Worm (Caenorhabditis elegans): ENCODE data around the gene K01D12.9.

Gene K01D12.9

DNA sequence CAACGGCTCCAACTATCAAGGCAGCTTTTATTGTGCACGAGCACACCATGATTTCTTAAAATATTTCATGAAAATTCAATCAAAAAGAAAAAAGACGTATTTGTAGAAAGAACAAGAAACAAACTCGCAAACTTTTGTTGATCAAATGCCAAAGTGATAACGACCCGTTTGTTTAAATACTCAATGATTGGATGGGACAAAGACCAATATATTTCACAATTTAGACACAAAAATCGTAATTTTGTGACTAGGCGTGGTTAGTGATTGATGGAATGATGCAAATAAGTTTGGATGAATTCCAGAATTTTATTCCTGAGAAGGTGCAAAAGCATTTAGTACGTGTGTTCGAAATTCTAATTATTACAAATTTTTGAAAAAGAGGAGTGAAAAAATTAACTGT, 11.2 kb upstream of the K01D12.9 start, which contains the start of gene cdr-2 (continued):
- TF ChIP-seq ztf-11 (tag; optimal IDR thresholded peaks at IDR 0.05) (no peak), efl-3 (GFP tag; optimal IDR thresholded peaks at IDR 0.05) (no peak), elt-3 (tag; optimal IDR thresholded peaks at IDR 0.05) (no peak), snpc-4 (tag; optimal IDR thresholded peaks at IDR 0.05) (no peak)

DNA sequence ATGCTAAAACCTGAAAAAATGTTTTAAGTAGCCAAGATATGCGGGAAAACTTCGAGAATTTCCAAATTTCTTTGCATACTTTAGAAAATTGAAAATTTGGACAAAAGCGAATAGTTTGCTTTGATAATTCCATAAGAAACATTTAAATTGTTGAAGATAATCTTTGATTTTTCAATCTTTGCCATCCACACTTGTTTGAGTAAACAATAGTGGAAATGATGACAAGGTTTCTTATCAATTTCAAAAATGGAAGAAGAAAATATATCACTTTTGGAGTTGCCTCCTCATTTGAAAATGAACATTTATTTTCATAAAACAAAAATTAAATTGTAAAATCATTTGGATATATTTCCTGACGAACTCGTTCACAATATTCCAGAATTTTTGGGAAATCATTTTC, 9.9 kb upstream of the K01D12.9 start:
- TF ChIP-seq sup-37 (GFP tag; optimal IDR thresholded peaks at IDR 0.05) (no peak), elt-2 (tag; optimal IDR thresholded peaks at IDR 0.05) (peak; percentile 13), C04F5.9 (tag; optimal IDR thresholded peaks at IDR 0.05) (no peak), irx-1 (tag; optimal IDR thresholded peaks at IDR 0.05) (no peak), nhr-90 (tag; optimal IDR thresholded peaks at IDR 0.05; ENCODE audit: poor library complexity) (no peak), fkh-8 (tag; optimal IDR thresholded peaks at IDR 0.05) (no peak)

ce11 chrV:12413651-12414114, 9.2 kb upstream of the K01D12.9 start, which contains the start of gene cdr-6:
Gene cdr-6 (minus strand): TSS chrV:12413701.
- no peak for TF ChIP-seq dsc-1 (tag; optimal IDR thresholded peaks at IDR 0.05)
- TF ChIP-seq nhr-71 (tag; optimal IDR thresholded peaks at IDR 0.05): peak; percentile 36
- TF ChIP-seq nhr-28 (tag; optimal IDR thresholded peaks at IDR 0.05): peak; percentile 13
- TF ChIP-seq zip-4 (GFP tag; optimal IDR thresholded peaks at IDR 0.05): no peak
- TF ChIP-seq lin-14 (GFP tag; optimal IDR thresholded peaks at IDR 0.05): peak; percentile 42
- TF ChIP-seq mep-1 (tag; optimal IDR thresholded peaks at IDR 0.05): peak; percentile 5
- no peak for TF ChIP-seq lin-15B (tag; optimal IDR thresholded peaks at IDR 0.05)
- TF ChIP-seq nhr-20 (tag; optimal IDR thresholded peaks at IDR 0.05): peak; percentile 72
- peak in 1 of 2 experiments; percentile 13 for TF ChIP-seq efl-1 (optimal IDR thresholded peaks at IDR 0.05)
- no peak for TF ChIP-seq efl-1 (GFP tag; optimal IDR thresholded peaks at IDR 0.05 in 1 of 2)
- TF ChIP-seq lin-35 (GFP tag; optimal IDR thresholded peaks at IDR 0.05): peak in 1 of 2 experiments; percentile 6

ce11 chrV:12412321-12412720, 7.9 kb upstream of the K01D12.9 start:
- TF ChIP-seq efl-1 (optimal IDR thresholded peaks at IDR 0.05): no peak
- peak in 1 of 2 experiments; percentile 87 for TF ChIP-seq efl-1 (GFP tag; optimal IDR thresholded peaks at IDR 0.05 in 1 of 2)
- no peak for TF ChIP-seq unc-62 (GFP tag; optimal IDR thresholded peaks at IDR 0.05)
- no peak for TF ChIP-seq ces-1 (GFP tag; optimal IDR thresholded peaks at IDR 0.05)

- TF ChIP-seq elt-3 (tag; optimal IDR thresholded peaks at IDR 0.05): peak in 3 of 6 experiments; percentile 7 to 80 (median 67)
- peak; percentile 86 for TF ChIP-seq nhr-85 (tag)
- TF ChIP-seq C16A3.4 (tag; optimal IDR thresholded peaks at IDR 0.05): no peak
- peak; percentile 41 for TF ChIP-seq lin-14 (GFP tag; optimal IDR thresholded peaks at IDR 0.05)
- peak; percentile 0 for TF ChIP-seq nhr-20 (tag; optimal IDR thresholded peaks at IDR 0.05)
Measured at ce11 chrV:12411909-12412308, 7.5 kb upstream of the K01D12.9 start, which contains the start of gene cdr-7. Gene cdr-7 (minus strand): TSS chrV:12412113.

DNA sequence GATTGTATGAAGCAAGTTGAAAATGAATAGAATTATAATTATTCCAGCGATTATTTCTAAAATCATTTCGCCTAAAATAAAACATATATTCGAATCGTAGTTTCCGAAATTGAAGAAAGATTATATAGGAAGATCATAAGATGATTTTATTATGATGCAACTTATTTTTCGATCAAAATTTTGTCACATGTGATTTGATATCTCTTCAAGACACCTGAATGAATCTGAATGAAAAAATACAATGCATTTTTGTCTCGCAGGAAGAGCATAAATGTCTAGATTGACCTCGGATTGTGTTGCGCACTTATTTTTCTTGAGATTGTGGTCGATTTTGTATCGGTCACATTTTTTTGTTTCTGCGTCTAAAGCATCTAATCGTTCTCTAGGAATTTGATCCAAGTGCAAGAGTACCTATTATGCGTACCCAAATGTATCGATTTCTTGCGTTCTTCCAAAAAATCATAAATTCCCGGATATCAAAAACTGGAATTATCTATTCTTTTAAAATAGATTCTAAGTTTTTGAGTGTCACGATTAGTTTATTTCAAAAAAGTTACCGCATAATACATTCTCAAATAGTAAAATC, 6.1 kb upstream of the K01D12.9 start, which contains the start of gene hrg-2:
Gene hrg-2, minus strand, starts transcription at position 98 of the 586 bp plus-strand sequence.
- TF ChIP-seq fkh-8 (tag; optimal IDR thresholded peaks at IDR 0.05): no peak
- no peak for TF ChIP-seq ces-1 (GFP tag; optimal IDR thresholded peaks at IDR 0.05)
- no peak for TF ChIP-seq C16A3.4 (tag; optimal IDR thresholded peaks at IDR 0.05)
- TF ChIP-seq tbx-2 (tag; optimal IDR thresholded peaks at IDR 0.05): peak; percentile 6
- peak; percentile 69 for TF ChIP-seq nhr-85 (tag)
- TF ChIP-seq blmp-1 (tag; optimal IDR thresholded peaks at IDR 0.05): no peak
- no peak for TF ChIP-seq lin-13 (GFP tag; optimal IDR thresholded peaks at IDR 0.05)
- no peak for TF ChIP-seq tlp-1 (tag; optimal IDR thresholded peaks at IDR 0.05)
- peak; percentile 57 for TF ChIP-seq nhr-71 (tag; optimal IDR thresholded peaks at IDR 0.05)
- no peak for TF ChIP-seq dpl-1 (GFP tag; optimal IDR thresholded peaks at IDR 0.05)
- TF ChIP-seq nhr-11 (tag; optimal IDR thresholded peaks at IDR 0.05): no peak
- no peak for TF ChIP-seq lin-15B (tag; optimal IDR thresholded peaks at IDR 0.05)
- TF ChIP-seq nhr-20 (tag; optimal IDR thresholded peaks at IDR 0.05): peak; percentile 61
- TF ChIP-seq nhr-90 (tag; optimal IDR thresholded peaks at IDR 0.05; ENCODE audit: poor library complexity): peak; percentile 34
- TF ChIP-seq snu-23 (GFP tag; optimal IDR thresholded peaks at IDR 0.05): peak; percentile 17
- no peak for TF ChIP-seq xbp-1 (tag; optimal IDR thresholded peaks at IDR 0.05)
- no peak for TF ChIP-seq nhr-12 (tag; optimal IDR thresholded peaks at IDR 0.05)
- TF ChIP-seq nhr-77 (tag; optimal IDR thresholded peaks at IDR 0.05): no peak
- TF ChIP-seq lin-14 (GFP tag; optimal IDR thresholded peaks at IDR 0.05): peak; percentile 26
- TF ChIP-seq unc-98 (GFP tag; IDR thresholded peaks at IDR 0.05): no peak
- TF ChIP-seq aha-1 (tag; optimal IDR thresholded peaks at IDR 0.05): no peak
